Comparison of ENCODE assay signal across 5 fruit fly cellular contexts in genomic region chr3L:5621908-5622307, dm6.
TF ChIP-seq lines count a peak whose summit lies in the region.

No protein-coding gene starts in this region.

- TF ChIP-seq CTCF in whole organism, embryonic (GFP tag; optimal IDR thresholded peaks at IDR 0.05; lab: Kevin White, UChicago): no peak

TF ChIP-seq in whole organism, 6 proteins besides CTCF, POLR2A, EP300 and RAD21:
- TF ChIP-seq psq (optimal IDR thresholded peaks at IDR 0.05; lab: Kevin White, UChicago) (no peak), Dll (optimal IDR thresholded peaks at IDR 0.05; lab: Kevin White, UChicago) (peak; percentile 10), usp (GFP tag; optimal IDR thresholded peaks at IDR 0.05; lab: Kevin White, UChicago) (no peak), EcR (GFP tag; optimal IDR thresholded peaks at IDR 0.05; lab: Kevin White, UChicago) (peak in 1 of 2 experiments; percentile 93)

TF ChIP-seq in whole organism, embryonic, 481 proteins besides CTCF, POLR2A, EP300 and RAD21 (continues in another document):
- TF ChIP-seq Adf1 (GFP tag; IDR thresholded peaks at IDR 0.05; lab: Robert Waterston, UW) (no peak), rib (GFP tag; IDR thresholded peaks at IDR 0.05; lab: Robert Waterston, UW) (peak; percentile 48; the same call in 1 of the 2 replicates), CG10321 (GFP tag; IDR thresholded peaks at IDR 0.05; lab: Robert Waterston, UW) (no peak), Aef1 (GFP tag; IDR thresholded peaks at IDR 0.05; lab: Robert Waterston, UW) (no peak), btn (GFP tag; optimal IDR thresholded peaks at IDR 0.05; lab: Kevin White, UChicago) (no peak), Nf-YC (tag; optimal IDR thresholded peaks at IDR 0.05; lab: Kevin White, UChicago) (no peak), pros (GFP tag; optimal IDR thresholded peaks at IDR 0.05; lab: Kevin White, UChicago) (peak; percentile 22), CG1603 (tag; optimal IDR thresholded peaks at IDR 0.05; lab: Kevin White, UChicago) (no peak), gsb (GFP tag; IDR thresholded peaks at IDR 0.05; lab: Robert Waterston, UW) (no peak), CG9215 (GFP tag; IDR thresholded peaks at IDR 0.05; lab: Robert Waterston, UW) (no peak), CG34422 (GFP tag; IDR thresholded peaks at IDR 0.05; lab: Robert Waterston, UW) (no peak), schlank (tag; optimal IDR thresholded peaks at IDR 0.05; lab: Kevin White, UChicago) (no peak), sens (GFP tag; lab: Kevin White, UChicago) (no peak), Doc2 (GFP tag; IDR thresholded peaks at IDR 0.05; lab: Robert Waterston, UW) (no peak), CG12236 (GFP tag; optimal IDR thresholded peaks at IDR 0.05; lab: Kevin White, UChicago) (no peak), Blimp-1 (GFP tag; optimal IDR thresholded peaks at IDR 0.05; lab: Kevin White, UChicago) (peak; percentile 100), CG10462 (GFP tag; optimal IDR thresholded peaks at IDR 0.05; lab: Kevin White, UChicago) (no peak), CG3995 (GFP tag; optimal IDR thresholded peaks at IDR 0.05; lab: Kevin White, UChicago) (no peak), CG6654 (GFP tag; optimal IDR thresholded peaks at IDR 0.05; lab: Kevin White, UChicago) (no peak), tin (GFP tag; optimal IDR thresholded peaks at IDR 0.05; lab: Kevin White, UChicago) (no peak), stc (GFP tag; IDR thresholded peaks at IDR 0.05; lab: Robert Waterston, UW) (no peak), ttk (GFP tag; IDR thresholded peaks at IDR 0.05; lab: Robert Waterston, UW) (no peak), sna (GFP tag; IDR thresholded peaks at IDR 0.05; lab: Robert Waterston, UW; ENCODE audit: partially characterized antibody) (no peak)

TF ChIP-seq in whole organism, prepupa, 60 proteins besides CTCF, POLR2A, EP300 and RAD21:
- TF ChIP-seq Eip75B (GFP tag; optimal IDR thresholded peaks at IDR 0.05; lab: Kevin White, UChicago) (peak; percentile 9), cyc (GFP tag; optimal IDR thresholded peaks at IDR 0.05; lab: Kevin White, UChicago) (no peak), CG6854 (GFP tag; optimal IDR thresholded peaks at IDR 0.05; lab: Kevin White, UChicago) (peak; percentile 64), acj6 (GFP tag; optimal IDR thresholded peaks at IDR 0.05; lab: Kevin White, UChicago) (no peak), Sox102F (GFP tag; optimal IDR thresholded peaks at IDR 0.05; lab: Kevin White, UChicago) (peak; percentile 23), CG11294 (GFP tag; IDR thresholded peaks at IDR 0.05; lab: Robert Waterston, UW) (no peak), fkh (GFP tag; optimal IDR thresholded peaks at IDR 0.05; lab: Kevin White, UChicago) (peak; percentile 30), CG7368 (GFP tag; optimal IDR thresholded peaks at IDR 0.05; lab: Kevin White, UChicago) (no peak), achi (GFP tag; optimal IDR thresholded peaks at IDR 0.05; lab: Kevin White, UChicago) (no peak), CG11762 (GFP tag; optimal IDR thresholded peaks at IDR 0.05; lab: Kevin White, UChicago; ENCODE audit: insufficient read depth) (no peak), CG9139 (GFP tag; optimal IDR thresholded peaks at IDR 0.05; lab: Kevin White, UChicago) (no peak), lz (GFP tag; optimal IDR thresholded peaks at IDR 0.05; lab: Kevin White, UChicago) (no peak), vri (GFP tag; optimal IDR thresholded peaks at IDR 0.05; lab: Kevin White, UChicago) (peak; percentile 57), CG31627 (GFP tag; optimal IDR thresholded peaks at IDR 0.05; lab: Kevin White, UChicago) (no peak), Hr4 (GFP tag; optimal IDR thresholded peaks at IDR 0.05; lab: Kevin White, UChicago) (no peak), Met (GFP tag; optimal IDR thresholded peaks at IDR 0.05; lab: Kevin White, UChicago) (peak; percentile 32), dac (GFP tag; optimal IDR thresholded peaks at IDR 0.05; lab: Kevin White, UChicago) (no peak), OdsH (GFP tag; optimal IDR thresholded peaks at IDR 0.05; lab: Kevin White, UChicago) (no peak), Hr39 (GFP tag; optimal IDR thresholded peaks at IDR 0.05; lab: Kevin White, UChicago) (no peak), svp (GFP tag; lab: Kevin White, UChicago) (peak; percentile 33), CG3032 (tag; optimal IDR thresholded peaks at IDR 0.05; lab: Kevin White, UChicago) (no peak), Ets21C (GFP tag; optimal IDR thresholded peaks at IDR 0.05; lab: Kevin White, UChicago) (no peak), Blimp-1 (GFP tag; optimal IDR thresholded peaks at IDR 0.05; lab: Kevin White, UChicago) (peak; percentile 100), CG8632 (GFP tag; optimal IDR thresholded peaks at IDR 0.05; lab: Kevin White, UChicago) (no peak)

TF ChIP-seq in whole organism, pupa, 21 proteins besides CTCF, POLR2A, EP300 and RAD21:
- peak; percentile 37 for TF ChIP-seq Snoo (tag; optimal IDR thresholded peaks at IDR 0.05; lab: Kevin White, UChicago)
- TF ChIP-seq Ets98B (GFP tag; IDR thresholded peaks at IDR 0.05; lab: Robert Waterston, UW): no peak
TF ChIP-seq in whole organism, pupa: peak in this region for 1.

TF ChIP-seq in whole organism, wandering third instar larva, 38 proteins besides CTCF, POLR2A, EP300 and RAD21:
- TF ChIP-seq Rel (GFP tag; optimal IDR thresholded peaks at IDR 0.05; lab: Kevin White, UChicago) (no peak), Rel (tag; optimal IDR thresholded peaks at IDR 0.05; lab: Kevin White, UChicago) (peak; percentile 39), dmrt93B (GFP tag; optimal IDR thresholded peaks at IDR 0.05; lab: Kevin White, UChicago) (no peak), CrebA (GFP tag; optimal IDR thresholded peaks at IDR 0.05; lab: Kevin White, UChicago; ENCODE audit: borderline replicate concordance) (peak; percentile 40), dl (GFP tag; optimal IDR thresholded peaks at IDR 0.05; lab: Kevin White, UChicago; ENCODE audit: insufficient read depth in 1 of 2, partially characterized antibody in 2 of 2) (peak in 1 of 2 experiments; percentile 12), foxo (GFP tag; optimal IDR thresholded peaks at IDR 0.05; lab: Kevin White, UChicago) (no peak), Jra (GFP tag; optimal IDR thresholded peaks at IDR 0.05; lab: Kevin White, UChicago) (no peak), psq (GFP tag; optimal IDR thresholded peaks at IDR 0.05; lab: Kevin White, UChicago) (peak; percentile 79), sage (GFP tag; optimal IDR thresholded peaks at IDR 0.05; lab: Kevin White, UChicago) (no peak), Hnf4 (GFP tag; optimal IDR thresholded peaks at IDR 0.05; lab: Kevin White, UChicago) (no peak), Sp1 (GFP tag; optimal IDR thresholded peaks at IDR 0.05; lab: Kevin White, UChicago) (peak; percentile 0), tai (GFP tag; optimal IDR thresholded peaks at IDR 0.05; lab: Kevin White, UChicago) (peak; percentile 69), woc (GFP tag; optimal IDR thresholded peaks at IDR 0.05; lab: Kevin White, UChicago) (no peak), fru (GFP tag; optimal IDR thresholded peaks at IDR 0.05; lab: Kevin White, UChicago) (peak; percentile 10), brk (GFP tag; optimal IDR thresholded peaks at IDR 0.05; lab: Kevin White, UChicago) (no peak)
TF ChIP-seq in whole organism, wandering third instar larva: peak in this region for 7.
